Worm (Caenorhabditis elegans): ENCODE measurements around the gene T05C7.9.
"Not testable (repeated sequence)": the region's sequence is repeated elsewhere in the genome, so short reads cannot be mapped to it uniquely, and the experiment has no call there.

The T05C7.9 gene

ce11 chrIV:58818-59217 lies 20.3 kb upstream of the T05C7.9 start, which contains the start of gene T05C7.5:
Gene T05C7.5 (minus strand): TSS chrIV:58918.
- TF ChIP-seq elt-2 (tag; optimal IDR thresholded peaks at IDR 0.05) (no peak), lim-6 (tag; optimal IDR thresholded peaks at IDR 0.05) (no peak), fkh-10 (GFP tag; optimal IDR thresholded peaks at IDR 0.05) (no peak), ceh-31 (tag; optimal IDR thresholded peaks at IDR 0.05) (no peak), pag-3 (tag; optimal IDR thresholded peaks at IDR 0.05; ENCODE audit: borderline replicate concordance) (no peak), hlh-8 (tag; optimal IDR thresholded peaks at IDR 0.05) (no peak), lin-11 (tag; optimal IDR thresholded peaks at IDR 0.05) (no peak), fkh-6 (tag; optimal IDR thresholded peaks at IDR 0.05) (no peak), unc-3 (GFP tag; conservative IDR thresholded peaks at IDR 0.05) (no peak), unc-3 (tag; optimal IDR thresholded peaks at IDR 0.05) (no peak), madf-2 (tag; optimal IDR thresholded peaks at IDR 0.05) (no peak), ceh-45 (GFP tag; IDR thresholded peaks at IDR 0.05) (no peak), ets-4 (tag; optimal IDR thresholded peaks at IDR 0.05) (no peak), C08G9.2 (tag; optimal IDR thresholded peaks at IDR 0.05) (no peak), pha-2 (tag; optimal IDR thresholded peaks at IDR 0.05) (no peak), hlh-30 (tag; optimal IDR thresholded peaks at IDR 0.05; ENCODE audit: insufficient read depth) (no peak), ceh-24 (tag; optimal IDR thresholded peaks at IDR 0.05) (no peak), nhr-11 (tag; optimal IDR thresholded peaks at IDR 0.05) (no peak)

ce11 chrIV:61448-61847 lies 17.6 kb upstream of the T05C7.9 start, which contains the start of gene T05C7.7:
Gene T05C7.7 (plus strand): TSS chrIV:61748.
- TF ChIP-seq unc-55 (GFP tag; optimal IDR thresholded peaks at IDR 0.05); che-1 (tag; optimal IDR thresholded peaks at IDR 0.05); nhr-232 (tag; optimal IDR thresholded peaks at IDR 0.05): not testable (repeated sequence)

- TF ChIP-seq pax-1 (tag; optimal IDR thresholded peaks at IDR 0.05) (no peak), ttx-3 (tag; optimal IDR thresholded peaks at IDR 0.05) (no peak), fax-1 (tag; optimal IDR thresholded peaks at IDR 0.05) (no peak), unc-42 (tag; optimal IDR thresholded peaks at IDR 0.05) (no peak), elt-4 (tag; optimal IDR thresholded peaks at IDR 0.05) (no peak), tbx-7 (tag; optimal IDR thresholded peaks at IDR 0.05) (no peak), hlh-8 (tag; optimal IDR thresholded peaks at IDR 0.05) (no peak), Y22D7AL.16 (tag; optimal IDR thresholded peaks at IDR 0.05) (no peak)
Observed at ce11 chrIV:71266-71665, 7.8 kb upstream of the T05C7.9 start.

DNA sequence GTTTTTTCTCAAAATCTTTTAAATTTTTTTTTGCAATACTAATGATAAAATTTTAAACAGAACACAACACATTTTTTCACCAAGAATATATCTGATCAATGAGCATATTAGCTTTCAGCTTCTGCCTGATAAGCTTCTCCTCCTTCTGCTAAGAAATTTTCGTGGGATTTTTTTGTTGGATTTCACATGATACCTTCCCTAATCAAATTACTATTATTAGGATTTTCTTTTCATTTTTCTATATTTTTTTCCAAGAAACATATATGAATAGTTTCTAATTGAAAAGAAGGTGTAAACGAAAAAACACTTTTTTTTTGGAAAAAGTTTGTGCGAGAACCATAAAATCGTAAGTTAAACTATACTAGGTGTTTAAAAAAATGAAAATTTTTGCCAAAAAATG lies 5.9 kb upstream of the T05C7.9 start:
- TF ChIP-seq ceh-6 (GFP tag; optimal IDR thresholded peaks at IDR 0.05) (no peak), pat-9 (tag; optimal IDR thresholded peaks at IDR 0.05) (no peak), F13H6.1 (tag; optimal IDR thresholded peaks at IDR 0.05) (no peak), odd-2 (tag; optimal IDR thresholded peaks at IDR 0.05) (no peak), npax-4 (tag; optimal IDR thresholded peaks at IDR 0.05) (no peak), K09A11.1 (tag; optimal IDR thresholded peaks at IDR 0.05; ENCODE audit: insufficient read depth) (no peak), pag-3 (tag; optimal IDR thresholded peaks at IDR 0.05; ENCODE audit: borderline replicate concordance) (no peak), fax-1 (tag; optimal IDR thresholded peaks at IDR 0.05) (no peak), eyg-1 (tag; optimal IDR thresholded peaks at IDR 0.05) (no peak), T23F11.4 (GFP tag; optimal IDR thresholded peaks at IDR 0.05) (no peak), ceh-19 (GFP tag; optimal IDR thresholded peaks at IDR 0.05) (no peak), rnt-1 (tag; optimal IDR thresholded peaks at IDR 0.05) (no peak), elt-4 (tag; optimal IDR thresholded peaks at IDR 0.05) (no peak), ceh-18 (tag; optimal IDR thresholded peaks at IDR 0.05) (no peak), lim-6 (tag; optimal IDR thresholded peaks at IDR 0.05) (no peak)
